Worm (Caenorhabditis elegans): Measurements from ENCODE around the gene utp-20.

DNA sequence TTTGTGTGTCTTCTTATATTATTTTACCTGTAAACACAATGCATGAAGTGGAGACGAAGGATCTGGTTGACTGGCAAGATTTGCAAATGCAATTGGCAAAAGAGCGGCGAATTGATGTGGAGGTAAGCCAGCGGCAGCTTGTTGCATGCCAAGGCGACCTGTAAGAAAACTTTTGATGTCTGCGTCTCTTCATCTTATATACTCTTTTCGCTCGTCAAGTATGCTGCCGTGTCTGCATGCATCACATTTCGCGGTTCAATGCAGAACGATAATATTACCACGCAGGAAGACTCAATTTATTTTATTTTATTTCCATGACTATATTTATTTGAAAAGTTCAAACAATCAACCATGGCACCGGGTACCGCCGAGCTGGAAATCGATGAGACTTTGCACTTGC is 64.8 kb downstream of the utp-20 start, which contains the start of gene vps-33.2:
- TF ChIP-seq elt-2 (tag; optimal IDR thresholded peaks at IDR 0.05) (peak; percentile 19), zag-1 (tag; optimal IDR thresholded peaks at IDR 0.05) (no peak), nhr-77 (tag; optimal IDR thresholded peaks at IDR 0.05) (no peak), ama-1 (optimal IDR thresholded peaks at IDR 0.05) (no peak), pha-4 (tag; optimal IDR thresholded peaks at IDR 0.05) (no peak), snpc-4 (tag; optimal IDR thresholded peaks at IDR 0.05) (no peak)

Measured in whole organism, L3 larva.